Fruit fly (Drosophila melanogaster) whole organism, embryonic: ENCODE data around the gene gammaCOP.
A peak's percentile ranks its signal among the peaks of the same experiment; 100 is the strongest.

ENCODE experiments used
- BtbVII ChIP-seq: fragments of 200-800 bp; sonication (Bioruptor generic); optimal IDR thresholded peaks from 3 replicates; lab custom pipeline; 2017; ENCODE audit warnings: missing biosample characterization, mild to moderate bottlenecking, missing genetic modification characterization
- CG11504 ChIP-seq: fragments of 200-800 bp; sonication (Bioruptor generic); optimal IDR thresholded peaks from 3 replicates; lab custom pipeline; 2019; ENCODE audit warnings: missing biosample characterization, mild to moderate bottlenecking, missing genetic modification characterization, moderate library complexity
- CG13624 ChIP-seq: fragments of 200-800 bp; sonication (Bioruptor generic); optimal IDR thresholded peaks from 2 replicates; lab custom pipeline; 2016; ENCODE audit warnings: missing biosample characterization, missing genetic modification characterization
- CG14667 ChIP-seq: fragments of 200-800 bp; sonication (Bioruptor generic); IDR thresholded peaks from 2 replicates; pipeline ENCODE4 v1.3.6; 2022; ENCODE audit warnings: missing biosample characterization, missing genetic modification characterization
- CG15514 ChIP-seq: fragments of 200-800 bp; sonication (Bioruptor generic); optimal IDR thresholded peaks from 3 replicates; lab custom pipeline; 2017; ENCODE audit warnings: missing biosample characterization, missing genetic modification characterization, mild to moderate bottlenecking, moderate library complexity, missing genetic modification reagents
- CG17912 ChIP-seq: fragments of 200-800 bp; sonication (Bioruptor generic); optimal IDR thresholded peaks from 2 replicates; lab custom pipeline; 2018; ENCODE audit warnings: missing biosample characterization, mild to moderate bottlenecking, missing genetic modification characterization
- CG1792 ChIP-seq: fragments of 200-800 bp; sonication (Bioruptor generic); optimal IDR thresholded peaks from 2 replicates; lab custom pipeline; 2016; ENCODE audit warnings: missing biosample characterization, missing genetic modification characterization
- CG2116 ChIP-seq: fragments of 200-800 bp; sonication (Bioruptor generic); optimal IDR thresholded peaks from 3 replicates; lab custom pipeline; 2018; ENCODE audit warnings: missing biosample characterization, mild to moderate bottlenecking, missing genetic modification characterization
- CG2202 ChIP-seq: fragments of 200-800 bp; sonication (Bioruptor generic); optimal IDR thresholded peaks from 2 replicates; lab custom pipeline; 2018; ENCODE audit warnings: missing biosample characterization, mild to moderate bottlenecking, missing genetic modification characterization
- CG2712 ChIP-seq: fragments of 200-800 bp; optimal IDR thresholded peaks from 3 replicates; lab custom pipeline; 2019; ENCODE audit warnings: missing biosample characterization, mild to moderate bottlenecking, missing genetic modification characterization, moderate library complexity
- CG30020 ChIP-seq: fragments of 200-800 bp; optimal IDR thresholded peaks from 2 replicates; lab custom pipeline; 2019; ENCODE audit warnings: missing biosample characterization, mild to moderate bottlenecking, missing genetic modification characterization, moderate library complexity
- CG32767 ChIP-seq: fragments of 200-800 bp; sonication (Bioruptor generic); IDR thresholded peaks from 2 replicates; pipeline ENCODE4 v1.3.6; 2022; ENCODE audit warnings: missing biosample characterization, missing genetic modification characterization
- CG8290 ChIP-seq, 3 experiments: fragments of 200-800 bp; sonication (Bioruptor generic); optimal IDR thresholded peaks; 2 replicates each; lab custom pipeline; 2016 to 2019; ENCODE audit warnings: missing biosample characterization in 3 of 3, missing genetic modification characterization in 3 of 3, mild to moderate bottlenecking in 2 of 3, moderate library complexity in 1 of 3
- CG8924 ChIP-seq: fragments of 200-800 bp; optimal IDR thresholded peaks from 3 replicates; lab custom pipeline; 2019; ENCODE audit warnings: missing biosample characterization, mild to moderate bottlenecking, missing genetic modification characterization, moderate library complexity
- CG9727 ChIP-seq: fragments of 200-800 bp; sonication (Bioruptor generic); optimal IDR thresholded peaks from 3 replicates; lab custom pipeline; 2017; ENCODE audit warnings: missing biosample characterization, mild to moderate bottlenecking, missing genetic modification characterization
- CTCF ChIP-seq: fragments of 200-800 bp; sonication (Bioruptor generic); optimal IDR thresholded peaks from 2 replicates; lab custom pipeline; 2017; ENCODE audit warnings: missing biosample characterization, mild to moderate bottlenecking, missing genetic modification characterization, moderate library complexity
- CoRest ChIP-seq: fragments of 200-800 bp; sonication (Bioruptor generic); optimal IDR thresholded peaks from 3 replicates; lab custom pipeline; 2018; ENCODE audit warnings: missing biosample characterization, mild to moderate bottlenecking, missing genetic modification characterization, moderate library complexity
- Ets97D ChIP-seq: fragments of 200-800 bp; sonication (Bioruptor generic); optimal IDR thresholded peaks from 3 replicates; lab custom pipeline; 2016; ENCODE audit warnings: missing biosample characterization, missing genetic modification characterization
- HmgD ChIP-seq: fragments of 200-800 bp; sonication (Bioruptor generic); optimal IDR thresholded peaks from 3 replicates; lab custom pipeline; 2016; ENCODE audit warnings: missing biosample characterization, missing genetic modification characterization
- Lhr ChIP-seq: fragments of 200-800 bp; sonication (Bioruptor generic); optimal IDR thresholded peaks from 3 replicates; lab custom pipeline; 2017; ENCODE audit warnings: mild to moderate bottlenecking, missing biosample characterization, missing genetic modification reagents, missing genetic modification characterization
- MESR4 ChIP-seq: fragments of 200-800 bp; sonication (Bioruptor generic); optimal IDR thresholded peaks from 2 replicates; lab custom pipeline; 2018; ENCODE audit warnings: missing biosample characterization, mild to moderate bottlenecking, missing genetic modification characterization, moderate library complexity
- Med ChIP-seq: fragments of 200-800 bp; sonication (Bioruptor generic); peaks from one replicate; lab custom pipeline; 2016; ENCODE audit warnings: missing biosample characterization, missing genetic modification characterization, mild to moderate bottlenecking, inconsistent platforms, moderate library complexity
- Nf-YA ChIP-seq: fragments of 200-800 bp; sonication (Bioruptor generic); IDR thresholded peaks from 2 replicates; pipeline ENCODE4 v1.3.6; 2022; ENCODE audit warnings: missing biosample characterization, missing genetic modification characterization
- Optix ChIP-seq: fragments of 200-800 bp; sonication (Bioruptor generic); IDR thresholded peaks from 3 replicates; pipeline ENCODE4 v1.3.6; 2022; ENCODE audit warnings: missing biosample characterization, missing genetic modification characterization
- Side ChIP-seq: fragments of 200-800 bp; sonication (Bioruptor generic); optimal IDR thresholded peaks from 2 replicates; lab custom pipeline; 2016; ENCODE audit warnings: missing biosample characterization, missing genetic modification characterization
- Sin3A ChIP-seq: fragments of >200 bp; optimal IDR thresholded peaks from 2 replicates; lab custom pipeline; 2018
- ato ChIP-seq: fragments of 200-800 bp; sonication (Bioruptor generic); IDR thresholded peaks from 2 replicates; pipeline ENCODE4 v1.3.6; 2022; ENCODE audit warnings: missing biosample characterization, missing genetic modification characterization; ENCODE audit not compliant: partially characterized antibody
- bbx ChIP-seq: fragments of 200-800 bp; sonication (Bioruptor generic); IDR thresholded peaks from 2 replicates; pipeline ENCODE4 v1.3.6; 2022; ENCODE audit warnings: missing biosample characterization, missing genetic modification characterization; ENCODE audit not compliant: partially characterized antibody
- bigmax ChIP-seq: fragments of 200-800 bp; sonication (Bioruptor generic); optimal IDR thresholded peaks from 2 replicates; lab custom pipeline; 2018; ENCODE audit warnings: missing biosample characterization, mild to moderate bottlenecking, missing genetic modification characterization
- bsh ChIP-seq, 2 experiments: fragments of 200-800 bp; sonication (Bioruptor generic); optimal IDR thresholded peaks; 2 replicates each; lab custom pipeline; 2017 to 2018; ENCODE audit warnings: mild to moderate bottlenecking in 2 of 2, missing biosample characterization in 2 of 2, missing genetic modification characterization in 2 of 2, moderate library complexity in 1 of 2
- cato ChIP-seq: fragments of 200-800 bp; sonication (Bioruptor generic); optimal IDR thresholded peaks from 2 replicates; lab custom pipeline; 2016; ENCODE audit warnings: missing biosample characterization, missing genetic modification characterization, borderline replicate concordance
- cg ChIP-seq: fragments of 200-800 bp; sonication (Bioruptor generic); optimal IDR thresholded peaks from 3 replicates; lab custom pipeline; 2019; ENCODE audit warnings: missing biosample characterization, mild to moderate bottlenecking, missing genetic modification characterization, moderate library complexity
- dm ChIP-seq: fragments of 200-800 bp; sonication (Bioruptor generic); optimal IDR thresholded peaks from 3 replicates; lab custom pipeline; 2016; ENCODE audit warnings: missing biosample characterization, missing genetic modification characterization
- dmrt11E ChIP-seq: fragments of 200-800 bp; sonication (Bioruptor generic); optimal IDR thresholded peaks from 3 replicates; lab custom pipeline; 2018; ENCODE audit warnings: missing biosample characterization, mild to moderate bottlenecking, missing genetic modification characterization, moderate library complexity
- ewg ChIP-seq: fragments of 200-800 bp; sonication (Bioruptor generic); optimal IDR thresholded peaks from 3 replicates; lab custom pipeline; 2017; ENCODE audit warnings: mild to moderate bottlenecking, missing biosample characterization, missing genetic modification reagents, missing genetic modification characterization
- exex ChIP-seq: fragments of 200-800 bp; sonication (Bioruptor generic); optimal IDR thresholded peaks from 4 replicates; lab custom pipeline; 2018; ENCODE audit warnings: missing biosample characterization, mild to moderate bottlenecking, missing genetic modification characterization, moderate library complexity
- grau ChIP-seq: fragments of 200-800 bp; optimal IDR thresholded peaks from 3 replicates; lab custom pipeline; 2019; ENCODE audit warnings: missing biosample characterization, mild to moderate bottlenecking, missing genetic modification characterization, moderate library complexity
- her ChIP-seq: fragments of 200-800 bp; sonication (Bioruptor generic); optimal IDR thresholded peaks from 2 replicates; lab custom pipeline; 2016; ENCODE audit warnings: missing biosample characterization, missing genetic modification characterization
- lola ChIP-seq, 3 experiments: fragments of >200 bp in 2 of 3; fragments of 200-800 bp in 1 of 3; sonication (Bioruptor generic) in 1 of 3; optimal IDR thresholded peaks; 2 replicates each; lab custom pipeline; 2017 to 2019; ENCODE audit warnings: missing biosample characterization in 3 of 3, missing genetic modification characterization in 3 of 3, mild to moderate bottlenecking in 1 of 3, moderate library complexity in 1 of 3
- luna ChIP-seq: fragments of 200-800 bp; sonication (Bioruptor generic); optimal IDR thresholded peaks from 2 replicates; lab custom pipeline; 2016; ENCODE audit warnings: missing biosample characterization, missing genetic modification characterization
- maf-S ChIP-seq: fragments of 200-800 bp; sonication (Bioruptor generic); optimal IDR thresholded peaks from 2 replicates; lab custom pipeline; 2016; ENCODE audit warnings: missing biosample characterization, missing genetic modification characterization
- psq ChIP-seq: fragments of 200-800 bp; sonication (Bioruptor generic); optimal IDR thresholded peaks from 2 replicates; lab custom pipeline; 2017; ENCODE audit warnings: missing biosample characterization, missing genetic modification characterization
- pzg ChIP-seq: fragments of 200-800 bp; sonication (Bioruptor generic); optimal IDR thresholded peaks from 3 replicates; lab custom pipeline; 2018; ENCODE audit warnings: missing biosample characterization, mild to moderate bottlenecking, missing genetic modification characterization, moderate library complexity
- row ChIP-seq: fragments of 200-800 bp; sonication (Bioruptor generic); IDR thresholded peaks from 3 replicates; pipeline ENCODE4 v1.3.6; 2022; ENCODE audit warnings: missing biosample characterization, missing genetic modification characterization
- sqz ChIP-seq: fragments of 200-800 bp; sonication (Bioruptor generic); optimal IDR thresholded peaks from 3 replicates; lab custom pipeline; 2018; ENCODE audit warnings: missing biosample characterization, mild to moderate bottlenecking, missing genetic modification characterization
- trem ChIP-seq: fragments of 200-800 bp; optimal IDR thresholded peaks from 3 replicates; lab custom pipeline; 2019; ENCODE audit warnings: missing biosample characterization, mild to moderate bottlenecking, missing genetic modification characterization, moderate library complexity
- wor ChIP-seq: fragments of 200-800 bp; sonication (Bioruptor generic); IDR thresholded peaks from 2 replicates; pipeline ENCODE4 v1.3.6; 2022; ENCODE audit warnings: missing biosample characterization, missing genetic modification characterization
- zfh2 ChIP-seq: fragments of 200-800 bp; sonication (Bioruptor generic); optimal IDR thresholded peaks from 2 replicates; lab custom pipeline; 2016; ENCODE audit warnings: missing biosample characterization, missing genetic modification characterization

Gene gammaCOP

DNA sequence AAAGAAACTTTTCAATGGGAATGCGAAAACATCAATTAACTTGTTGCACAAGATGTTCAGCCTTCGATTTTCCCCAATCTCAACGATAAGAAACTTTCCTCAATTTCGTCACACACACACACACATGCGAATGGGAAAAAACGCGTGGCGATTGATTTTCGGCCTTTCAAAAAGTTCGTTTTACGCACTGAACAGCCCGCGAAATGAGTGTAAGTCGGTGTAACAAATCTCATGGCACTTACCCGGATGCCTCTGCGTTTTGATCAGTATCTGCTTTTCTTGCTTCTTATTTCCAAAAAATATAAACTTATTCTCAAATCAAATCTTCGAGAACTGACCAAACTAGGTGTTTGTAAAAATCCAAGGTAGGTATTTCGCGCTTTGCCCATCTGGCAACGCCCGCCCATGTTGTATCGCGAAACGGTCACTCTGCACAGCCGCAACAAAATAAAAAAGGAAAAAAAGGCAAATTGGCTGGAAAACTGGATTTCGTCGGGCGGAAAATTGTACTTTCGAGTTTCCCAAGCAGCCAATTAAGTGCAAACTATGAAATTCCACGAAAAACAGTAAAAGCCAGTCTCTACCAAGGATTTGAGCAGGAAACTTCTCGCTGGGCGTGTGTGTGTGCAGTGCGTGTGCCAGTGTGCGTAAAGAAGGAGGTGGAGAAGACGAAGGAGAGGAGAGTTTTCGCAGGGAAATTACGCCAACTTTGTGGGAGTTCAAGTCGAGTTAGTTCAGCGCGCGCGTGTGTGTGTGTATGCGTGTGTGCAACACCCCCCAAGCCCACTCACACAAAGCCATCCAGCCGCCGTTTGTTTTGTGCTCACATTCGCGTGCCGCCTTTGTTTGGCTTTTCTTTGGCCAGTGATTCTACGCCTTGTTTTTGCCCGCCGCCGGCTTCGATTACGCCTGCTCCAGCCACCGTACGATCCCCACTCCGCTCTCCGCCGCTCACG lies 39.0 kb downstream of the gammaCOP start, which contains the start of gene Med (continued):
- TF ChIP-seq CG11504 (tag; lab: Kevin White, UChicago) (peak; percentile 36), dm (GFP tag; lab: Kevin White, UChicago) (peak; percentile 81), Side (GFP tag; lab: Kevin White, UChicago) (no peak), MESR4 (GFP tag; lab: Kevin White, UChicago) (peak; percentile 79), CG8924 (tag; lab: Kevin White, UChicago) (peak; percentile 37), CG8290 (GFP tag; optimal IDR thresholded peaks at IDR 0.05; lab: Kevin White, UChicago) (no peak), CG8290 (tag; optimal IDR thresholded peaks at IDR 0.05; lab: Kevin White, UChicago) (peak in 1 of 2 experiments; percentile 20), row (GFP tag; lab: Robert Waterston, UW) (no peak), Med (GFP tag; lab: Kevin White, UChicago) (peak; percentile 96), lola (GFP tag; optimal IDR thresholded peaks at IDR 0.05; lab: Kevin White, UChicago) (no peak), CG15514 (GFP tag; lab: Kevin White, UChicago) (peak; percentile 80), BtbVII (GFP tag; lab: Kevin White, UChicago) (peak; percentile 13), trem (tag; lab: Kevin White, UChicago) (peak; percentile 72), dmrt11E (no peak), CoRest (peak; percentile 48), cg (peak; percentile 85), Optix (GFP tag; lab: Robert Waterston, UW) (no peak), grau (tag; lab: Kevin White, UChicago) (no peak), CG32767 (GFP tag; lab: Robert Waterston, UW) (no peak), Sin3A (lab: Kevin White, UChicago) (peak; percentile 91), CG2202 (tag; lab: Kevin White, UChicago) (no peak), Nf-YA (no peak), HmgD (GFP tag; lab: Kevin White, UChicago) (no peak), sqz (GFP tag; lab: Kevin White, UChicago) (peak; percentile 58), ewg (GFP tag; lab: Kevin White, UChicago) (peak; percentile 65), Ets97D (GFP tag; lab: Kevin White, UChicago) (peak; percentile 72), bigmax (GFP tag; lab: Kevin White, UChicago) (no peak), CG1792 (GFP tag; lab: Kevin White, UChicago) (peak; percentile 55), CG9727 (GFP tag; lab: Kevin White, UChicago) (peak; percentile 77), maf-S (GFP tag; lab: Kevin White, UChicago) (no peak), Lhr (GFP tag; lab: Kevin White, UChicago) (peak; percentile 55), exex (tag; lab: Kevin White, UChicago) (peak; percentile 45), luna (GFP tag; lab: Kevin White, UChicago) (no peak), pzg (peak; percentile 89), CG2116 (peak; percentile 51), bbx (GFP tag; lab: Robert Waterston, UW) (no peak), CG13624 (GFP tag; lab: Kevin White, UChicago) (peak; percentile 25), CG30020 (tag; lab: Kevin White, UChicago) (peak; percentile 40), her (no peak), zfh2 (GFP tag; lab: Kevin White, UChicago) (no peak), bsh (GFP tag; optimal IDR thresholded peaks at IDR 0.05; lab: Kevin White, UChicago) (peak in 1 of 2 experiments; percentile 41), CG17912 (peak; percentile 60), cato (GFP tag; lab: Kevin White, UChicago) (no peak), CTCF (GFP tag; lab: Kevin White, UChicago) (peak; percentile 4), CG14667 (no peak), psq (GFP tag; lab: Kevin White, UChicago) (peak; percentile 40), ato (GFP tag; lab: Robert Waterston, UW) (no peak), CG2712 (peak; percentile 16), wor (no peak)
